Fruit fly (Drosophila melanogaster) whole organism, prepupa: ENCODE results near the gene CG15296.

Experiments used
- Blimp-1 ChIP-seq: fragments of 200-800 bp; sonication (Bioruptor generic); optimal IDR thresholded peaks from 3 replicates; lab custom pipeline; 2017; ENCODE audit warnings: missing biosample characterization, missing genetic modification characterization, mild to moderate bottlenecking, moderate library complexity, missing genetic modification reagents
- CG10631 ChIP-seq: fragments of 200-800 bp; sonication (Bioruptor generic); optimal IDR thresholded peaks from 2 replicates; lab custom pipeline; 2016; ENCODE audit warnings: missing biosample characterization, missing genetic modification characterization
- CG10669 ChIP-seq: fragments of 200-800 bp; sonication (Bioruptor generic); optimal IDR thresholded peaks from 3 replicates; lab custom pipeline; 2018; ENCODE audit warnings: missing biosample characterization, mild to moderate bottlenecking, missing genetic modification characterization, moderate library complexity
- CG11294 ChIP-seq: fragments of 200-800 bp; sonication (Bioruptor generic); IDR thresholded peaks from 2 replicates; pipeline ENCODE4 v1.3.6; 2022; ENCODE audit warnings: missing biosample characterization, missing genetic modification characterization
- CG11762 ChIP-seq: fragments of 200-800 bp; sonication (Bioruptor generic); optimal IDR thresholded peaks from 3 replicates; lab custom pipeline; 2016; ENCODE audit warnings: missing biosample characterization, missing genetic modification characterization; ENCODE audit not compliant: insufficient read depth
- CG1621 ChIP-seq: fragments of 200-800 bp; sonication (Bioruptor generic); optimal IDR thresholded peaks from 3 replicates; lab custom pipeline; 2018; ENCODE audit warnings: missing biosample characterization, mild to moderate bottlenecking, missing genetic modification characterization
- CG16779 ChIP-seq: fragments of 200-800 bp; sonication (Bioruptor generic); optimal IDR thresholded peaks from 3 replicates; lab custom pipeline; 2017; ENCODE audit warnings: missing biosample characterization, mild to moderate bottlenecking, missing genetic modification characterization
- CG3032 ChIP-seq: fragments of 200-800 bp; optimal IDR thresholded peaks from 2 replicates; lab custom pipeline; 2019; ENCODE audit warnings: missing biosample characterization, mild to moderate bottlenecking, missing genetic modification characterization, moderate library complexity
- CG31627 ChIP-seq: fragments of 200-800 bp; sonication (Bioruptor generic); optimal IDR thresholded peaks from 3 replicates; lab custom pipeline; 2016; ENCODE audit warnings: missing biosample characterization, missing genetic modification characterization
- CG32006 ChIP-seq: fragments of 200-800 bp; sonication (Bioruptor generic); optimal IDR thresholded peaks from 3 replicates; lab custom pipeline; 2017; ENCODE audit warnings: missing biosample characterization, mild to moderate bottlenecking, missing genetic modification characterization
- CG3919 ChIP-seq: fragments of 200-800 bp; sonication (Bioruptor generic); optimal IDR thresholded peaks from 3 replicates; lab custom pipeline; 2016; ENCODE audit warnings: missing biosample characterization, missing genetic modification characterization
- CG4318 ChIP-seq: fragments of 200-800 bp; sonication (Bioruptor generic); optimal IDR thresholded peaks from 3 replicates; lab custom pipeline; 2017; ENCODE audit warnings: missing biosample characterization, mild to moderate bottlenecking, missing genetic modification characterization
- CG6163 ChIP-seq: fragments of 200-800 bp; sonication (Bioruptor generic); IDR thresholded peaks from 3 replicates; pipeline ENCODE4 v1.3.6; 2022; ENCODE audit warnings: missing biosample characterization, missing genetic modification characterization
- CG6276 ChIP-seq: fragments of 200-800 bp; sonication (Bioruptor generic); optimal IDR thresholded peaks from 2 replicates; lab custom pipeline; 2017; ENCODE audit warnings: missing biosample characterization, mild to moderate bottlenecking, missing genetic modification characterization
- CG6854 ChIP-seq: fragments of 200-800 bp; sonication (Bioruptor generic); optimal IDR thresholded peaks from 2 replicates; lab custom pipeline; 2017; ENCODE audit warnings: missing biosample characterization, mild to moderate bottlenecking, missing genetic modification characterization
- CG8119 ChIP-seq: fragments of 200-800 bp; sonication (Bioruptor generic); IDR thresholded peaks from 3 replicates; pipeline ENCODE4 v1.3.6; 2022; ENCODE audit warnings: missing biosample characterization, missing genetic modification characterization
- CG8319 ChIP-seq: fragments of 200-800 bp; sonication (Bioruptor generic); optimal IDR thresholded peaks from 3 replicates; lab custom pipeline; 2016; ENCODE audit warnings: missing biosample characterization, missing genetic modification characterization
- CG8632 ChIP-seq: fragments of 200-800 bp; sonication (Bioruptor generic); optimal IDR thresholded peaks from 3 replicates; lab custom pipeline; 2016; ENCODE audit warnings: missing biosample characterization, missing genetic modification characterization
- CG9139 ChIP-seq: fragments of 200-800 bp; sonication (Bioruptor generic); optimal IDR thresholded peaks from 3 replicates; lab custom pipeline; 2017; ENCODE audit warnings: missing biosample characterization, mild to moderate bottlenecking, missing genetic modification characterization
- Eip75B ChIP-seq: fragments of 200-800 bp; sonication (Bioruptor generic); optimal IDR thresholded peaks from 3 replicates; lab custom pipeline; 2016; ENCODE audit warnings: missing biosample characterization, missing genetic modification characterization
- Eip93F ChIP-seq: fragments of 200-800 bp; sonication (Bioruptor generic); optimal IDR thresholded peaks from 2 replicates; lab custom pipeline; 2016; ENCODE audit warnings: missing biosample characterization, mild to moderate bottlenecking, missing genetic modification characterization
- Ets21C ChIP-seq: fragments of 200-800 bp; sonication (Bioruptor generic); optimal IDR thresholded peaks from 3 replicates; lab custom pipeline; 2016; ENCODE audit warnings: missing biosample characterization, missing genetic modification characterization
- Ets96B ChIP-seq: fragments of 200-800 bp; optimal IDR thresholded peaks from 2 replicates; lab custom pipeline; 2019; ENCODE audit warnings: missing biosample characterization, mild to moderate bottlenecking, missing genetic modification characterization, moderate library complexity
- Gug ChIP-seq: fragments of 200-800 bp; sonication (Bioruptor generic); IDR thresholded peaks from 2 replicates; pipeline ENCODE4 v1.3.6; 2022; ENCODE audit warnings: missing biosample characterization, missing genetic modification characterization
- Hr39 ChIP-seq: fragments of 200-800 bp; sonication (Bioruptor generic); optimal IDR thresholded peaks from 2 replicates; lab custom pipeline; 2016; ENCODE audit warnings: missing biosample characterization, missing genetic modification characterization
- Lpt ChIP-seq: fragments of 200-800 bp; sonication (Bioruptor generic); optimal IDR thresholded peaks from 3 replicates; lab custom pipeline; 2016; ENCODE audit warnings: missing biosample characterization, missing genetic modification characterization
- Met ChIP-seq: fragments of 200-800 bp; sonication (Bioruptor generic); optimal IDR thresholded peaks from 3 replicates; lab custom pipeline; 2016; ENCODE audit warnings: missing biosample characterization, missing genetic modification characterization
- Smox ChIP-seq: fragments of 200-800 bp; sonication (Bioruptor generic); optimal IDR thresholded peaks from 3 replicates; lab custom pipeline; 2016; ENCODE audit warnings: missing biosample characterization, missing genetic modification characterization
- Sox102F ChIP-seq: fragments of 200-800 bp; sonication (Bioruptor generic); optimal IDR thresholded peaks from 2 replicates; lab custom pipeline; 2016; ENCODE audit warnings: missing biosample characterization, mild to moderate bottlenecking, missing genetic modification characterization
- Sox14 ChIP-seq: fragments of 200-800 bp; sonication (Bioruptor generic); optimal IDR thresholded peaks from 3 replicates; lab custom pipeline; 2016; ENCODE audit warnings: missing biosample characterization, missing genetic modification characterization
- acj6 ChIP-seq: fragments of 200-800 bp; sonication (Bioruptor generic); optimal IDR thresholded peaks from 3 replicates; lab custom pipeline; 2016; ENCODE audit warnings: missing biosample characterization, missing genetic modification characterization
- cyc ChIP-seq: fragments of 200-800 bp; sonication (Bioruptor generic); optimal IDR thresholded peaks from 3 replicates; lab custom pipeline; 2016; ENCODE audit warnings: missing biosample characterization, missing genetic modification characterization
- dac ChIP-seq: fragments of 200-800 bp; sonication (Bioruptor generic); optimal IDR thresholded peaks from 2 replicates; lab custom pipeline; 2017; ENCODE audit warnings: missing biosample characterization, mild to moderate bottlenecking, missing genetic modification characterization
- dsx ChIP-seq: fragments of 200-800 bp; optimal IDR thresholded peaks from 3 replicates; lab custom pipeline; 2019; ENCODE audit warnings: missing biosample characterization, mild to moderate bottlenecking, missing genetic modification characterization, moderate library complexity; ENCODE audit not compliant: poor library complexity, severe bottlenecking
- eg ChIP-seq: fragments of 200-800 bp; sonication (Bioruptor generic); IDR thresholded peaks from 3 replicates; pipeline ENCODE4 v1.3.6; 2022; ENCODE audit warnings: missing biosample characterization, missing genetic modification characterization
- esn ChIP-seq: fragments of 200-800 bp; sonication (Bioruptor generic); optimal IDR thresholded peaks from 2 replicates; lab custom pipeline; 2016; ENCODE audit warnings: missing biosample characterization, mild to moderate bottlenecking, missing genetic modification characterization, moderate library complexity
- fd59A ChIP-seq: fragments of 200-800 bp; sonication (Bioruptor generic); optimal IDR thresholded peaks from 2 replicates; lab custom pipeline; 2017; ENCODE audit warnings: missing biosample characterization, mild to moderate bottlenecking, missing genetic modification characterization, missing genetic modification reagents
- fd85E ChIP-seq: fragments of 200-800 bp; sonication (Bioruptor generic); optimal IDR thresholded peaks from 3 replicates; lab custom pipeline; 2016; ENCODE audit warnings: missing biosample characterization, missing genetic modification characterization
- fkh ChIP-seq: fragments of 200-800 bp; sonication (Bioruptor generic); optimal IDR thresholded peaks from 3 replicates; lab custom pipeline; 2017; ENCODE audit warnings: missing biosample characterization, mild to moderate bottlenecking, missing genetic modification characterization, moderate library complexity
- lz ChIP-seq: fragments of 200-800 bp; sonication (Bioruptor generic); optimal IDR thresholded peaks from 3 replicates; lab custom pipeline; 2016; ENCODE audit warnings: missing biosample characterization, missing genetic modification characterization
- net ChIP-seq: fragments of 200-800 bp; sonication (Bioruptor generic); optimal IDR thresholded peaks from 3 replicates; lab custom pipeline; 2016; ENCODE audit warnings: missing biosample characterization, missing genetic modification characterization
- pdm3 ChIP-seq: fragments of 200-800 bp; sonication (Bioruptor generic); optimal IDR thresholded peaks from 3 replicates; lab custom pipeline; 2016; ENCODE audit warnings: missing biosample characterization, missing genetic modification characterization
- ss ChIP-seq, 2 experiments: fragments of 200-800 bp; sonication (Bioruptor generic); optimal IDR thresholded peaks; 2 replicates in 1 of 2; 3 replicates in 1 of 2; lab custom pipeline; 2017 to 2018; ENCODE audit warnings: mild to moderate bottlenecking in 2 of 2, missing biosample characterization in 2 of 2, missing genetic modification characterization in 2 of 2, moderate library complexity in 1 of 2
- svp ChIP-seq: fragments of 200-800 bp; sonication (Bioruptor generic); peaks from one replicate; lab custom pipeline; 2016; ENCODE audit warnings: missing biosample characterization, missing genetic modification characterization
- topi ChIP-seq: fragments of 200-800 bp; sonication (Bioruptor generic); optimal IDR thresholded peaks from 3 replicates; lab custom pipeline; 2016; ENCODE audit warnings: missing biosample characterization, missing genetic modification characterization
- vri ChIP-seq: fragments of 200-800 bp; sonication (Bioruptor generic); optimal IDR thresholded peaks from 3 replicates; lab custom pipeline; 2016; ENCODE audit warnings: missing biosample characterization, mild to moderate bottlenecking, missing genetic modification characterization

CG15296 gene

dm6 chrX:10587445-10587844 is 21.1 kb upstream of the CG15296 start (continued):
- peak; percentile 71 for TF ChIP-seq net
- TF ChIP-seq Lpt (GFP tag; lab: Kevin White, UChicago): peak; percentile 26
- TF ChIP-seq CG16779: peak; percentile 58
- no peak for TF ChIP-seq Eip75B (GFP tag; lab: Kevin White, UChicago)
- no peak for TF ChIP-seq Met (GFP tag; lab: Kevin White, UChicago)
- no peak for TF ChIP-seq dsx (GFP tag; lab: Kevin White, UChicago)
- peak; percentile 70 for TF ChIP-seq Hr39 (GFP tag; lab: Kevin White, UChicago)
- TF ChIP-seq dac (GFP tag; lab: Kevin White, UChicago): peak; percentile 21
- peak; percentile 81 for TF ChIP-seq Gug
- TF ChIP-seq lz (GFP tag; lab: Kevin White, UChicago): peak; percentile 71
- TF ChIP-seq CG10631 (GFP tag; lab: Kevin White, UChicago): peak; percentile 67
- peak; percentile 80 for TF ChIP-seq svp (GFP tag; lab: Kevin White, UChicago)
- no peak for TF ChIP-seq CG8319
- TF ChIP-seq Eip93F (GFP tag; lab: Kevin White, UChicago): no peak
- TF ChIP-seq cyc: peak; percentile 61
- TF ChIP-seq fd59A (GFP tag; lab: Kevin White, UChicago): peak; percentile 54
- peak; percentile 61 for TF ChIP-seq esn (GFP tag; lab: Kevin White, UChicago)
- peak; percentile 63 for TF ChIP-seq CG31627
- peak; percentile 82 for TF ChIP-seq CG6163 (GFP tag; lab: Robert Waterston, UW)
- peak; percentile 76 for TF ChIP-seq acj6
- TF ChIP-seq CG32006: peak; percentile 81
- no peak for TF ChIP-seq Sox102F
- peak; percentile 47 for TF ChIP-seq CG8632 (GFP tag; lab: Kevin White, UChicago)
- TF ChIP-seq CG8119 (GFP tag; lab: Robert Waterston, UW): peak; percentile 77
- peak; percentile 40 for TF ChIP-seq Ets21C (GFP tag; lab: Kevin White, UChicago)
- TF ChIP-seq pdm3 (GFP tag; lab: Kevin White, UChicago): peak; percentile 77
- TF ChIP-seq vri (GFP tag; lab: Kevin White, UChicago): no peak
- peak; percentile 66 for TF ChIP-seq topi
- peak; percentile 64 for TF ChIP-seq CG3032
- TF ChIP-seq eg: peak; percentile 84
- peak; percentile 61 for TF ChIP-seq Ets96B (tag; lab: Kevin White, UChicago)
- TF ChIP-seq CG4318 (GFP tag; lab: Kevin White, UChicago): no peak
- TF ChIP-seq CG1621 (tag; lab: Kevin White, UChicago): peak; percentile 45
- TF ChIP-seq, all 60 proteins: peak for 42

dm6 chrX:10586173-10586572 is 19.8 kb upstream of the CG15296 start:
- TF ChIP-seq Sox14 (GFP tag; lab: Kevin White, UChicago): no peak
- TF ChIP-seq fd85E: no peak
- no peak for TF ChIP-seq CG6854 (GFP tag; lab: Kevin White, UChicago)
- TF ChIP-seq CG4318 (GFP tag; lab: Kevin White, UChicago): no peak
- TF ChIP-seq cyc: no peak
- TF ChIP-seq CG6276 (GFP tag; lab: Kevin White, UChicago): no peak
- no peak for TF ChIP-seq topi
- no peak for TF ChIP-seq CG31627
- no peak for TF ChIP-seq CG1621 (tag; lab: Kevin White, UChicago)
- no peak for TF ChIP-seq dac (GFP tag; lab: Kevin White, UChicago)
- no peak for TF ChIP-seq acj6
- no peak for TF ChIP-seq svp (GFP tag; lab: Kevin White, UChicago)

dm6 chrX:10585158-10585634 is 18.8 kb upstream of the CG15296 start, which contains the start of gene spri:
Gene spri (minus strand): TSS chrX:10585422.
- TF ChIP-seq dac (GFP tag; lab: Kevin White, UChicago) (no peak), net (no peak), Lpt (GFP tag; lab: Kevin White, UChicago) (peak; percentile 12), Eip75B (GFP tag; lab: Kevin White, UChicago) (no peak), Smox (GFP tag; lab: Kevin White, UChicago) (no peak), CG16779 (peak; percentile 35), CG3919 (peak; percentile 22), dsx (GFP tag; lab: Kevin White, UChicago) (peak; percentile 39), eg (peak; percentile 71), CG6163 (GFP tag; lab: Robert Waterston, UW) (peak; percentile 68), fkh (no peak), Blimp-1 (GFP tag; lab: Kevin White, UChicago) (no peak), CG11762 (GFP tag; lab: Kevin White, UChicago) (no peak), pdm3 (GFP tag; lab: Kevin White, UChicago) (peak; percentile 12), Hr39 (GFP tag; lab: Kevin White, UChicago) (no peak), CG10669 (GFP tag; lab: Kevin White, UChicago) (peak; percentile 29), CG11294 (GFP tag; lab: Robert Waterston, UW) (no peak), Gug (0 out of 2 replicates have a peak, but pooled peaks have one; percentile 36), ss (GFP tag; optimal IDR thresholded peaks at IDR 0.05; lab: Kevin White, UChicago) (peak; percentile 58 to 74), CG31627 (no peak), CG9139 (GFP tag; lab: Kevin White, UChicago) (peak; percentile 62), vri (GFP tag; lab: Kevin White, UChicago) (peak; percentile 90), Ets21C (GFP tag; lab: Kevin White, UChicago) (no peak), CG8319 (peak; percentile 14), Ets96B (tag; lab: Kevin White, UChicago) (peak; percentile 31)
